Fruit fly (Drosophila melanogaster) whole organism, embryonic: ENCODE data around the gene Ir7g.

Source experiments
- CG11093 ChIP-seq: fragments of 200-800 bp; sonication (Bioruptor generic); IDR thresholded peaks from 3 replicates; pipeline ENCODE4 v1.3.6; 2022; ENCODE audit warnings: missing biosample characterization, missing genetic modification characterization
- CG12299 ChIP-seq: fragments of 200-800 bp; sonication (Bioruptor generic); optimal IDR thresholded peaks from 2 replicates; lab custom pipeline; 2018; ENCODE audit warnings: missing biosample characterization, mild to moderate bottlenecking, missing genetic modification characterization
- CG13287 ChIP-seq: fragments of 200-800 bp; sonication (Bioruptor generic); IDR thresholded peaks from 2 replicates; pipeline ENCODE4 v1.3.6; 2022; ENCODE audit warnings: missing biosample characterization, missing genetic modification characterization; ENCODE audit not compliant: partially characterized antibody
- CG15073 ChIP-seq: fragments of 200-800 bp; sonication (Bioruptor generic); optimal IDR thresholded peaks from 2 replicates; lab custom pipeline; 2016; ENCODE audit warnings: missing biosample characterization, missing genetic modification characterization
- CG1647 ChIP-seq: fragments of 200-800 bp; sonication (Bioruptor generic); optimal IDR thresholded peaks from 3 replicates; lab custom pipeline; 2016; ENCODE audit warnings: missing biosample characterization, missing genetic modification characterization
- CG17568 ChIP-seq: fragments of 200-800 bp; sonication (Bioruptor generic); optimal IDR thresholded peaks from 2 replicates; lab custom pipeline; 2018; ENCODE audit warnings: missing biosample characterization, mild to moderate bottlenecking, missing genetic modification characterization, moderate library complexity
- CG18599 ChIP-seq: fragments of 200-800 bp; sonication (Bioruptor generic); optimal IDR thresholded peaks from 3 replicates; lab custom pipeline; 2017; ENCODE audit warnings: missing biosample characterization, missing genetic modification characterization, mild to moderate bottlenecking, moderate library complexity, missing genetic modification reagents
- CG2199 ChIP-seq: fragments of 200-800 bp; sonication (Bioruptor generic); IDR thresholded peaks from 3 replicates; pipeline ENCODE4 v1.3.6; 2022; ENCODE audit warnings: missing biosample characterization, missing genetic modification characterization
- CG2678 ChIP-seq: fragments of 200-800 bp; sonication (Bioruptor generic); optimal IDR thresholded peaks from 3 replicates; lab custom pipeline; 2019; ENCODE audit warnings: missing biosample characterization, mild to moderate bottlenecking, missing genetic modification characterization, moderate library complexity
- CG2875 ChIP-seq: fragments of 200-800 bp; sonication (Bioruptor generic); optimal IDR thresholded peaks from 2 replicates; lab custom pipeline; 2017; ENCODE audit warnings: missing biosample characterization, mild to moderate bottlenecking, missing genetic modification characterization, missing genetic modification reagents
- CG31224 ChIP-seq: fragments of 200-800 bp; sonication (Bioruptor generic); IDR thresholded peaks from 2 replicates; pipeline ENCODE4 v1.3.6; 2022; ENCODE audit warnings: missing biosample characterization, missing genetic modification characterization
- CG31388 ChIP-seq: fragments of 200-800 bp; sonication (Bioruptor generic); optimal IDR thresholded peaks from 2 replicates; lab custom pipeline; 2016; ENCODE audit warnings: missing biosample characterization, missing genetic modification characterization
- CG4360 ChIP-seq: fragments of 200-800 bp; sonication (Bioruptor generic); IDR thresholded peaks from 2 replicates; pipeline ENCODE4 v1.3.6; 2022; ENCODE audit warnings: missing biosample characterization, missing genetic modification characterization
- CG5180 ChIP-seq: fragments of 200-800 bp; sonication (Bioruptor generic); optimal IDR thresholded peaks from 3 replicates; lab custom pipeline; 2017; ENCODE audit warnings: missing biosample characterization, missing genetic modification characterization, mild to moderate bottlenecking, moderate library complexity, missing genetic modification reagents
- CG7928 ChIP-seq: fragments of 200-800 bp; sonication (Bioruptor generic); optimal IDR thresholded peaks from 2 replicates; lab custom pipeline; 2017; ENCODE audit warnings: missing biosample characterization, mild to moderate bottlenecking, missing genetic modification characterization
- CG7963 ChIP-seq: fragments of 200-800 bp; sonication (Bioruptor generic); IDR thresholded peaks from 3 replicates; pipeline ENCODE4 v1.3.6; 2022; ENCODE audit warnings: missing biosample characterization, missing genetic modification characterization; ENCODE audit not compliant: partially characterized antibody
- CG8388 ChIP-seq: fragments of 200-800 bp; sonication (Bioruptor generic); optimal IDR thresholded peaks from 2 replicates; lab custom pipeline; 2019; ENCODE audit warnings: missing biosample characterization, mild to moderate bottlenecking, missing genetic modification characterization, moderate library complexity
- CG8765 ChIP-seq: fragments of 200-800 bp; sonication (Bioruptor generic); IDR thresholded peaks from 2 replicates; pipeline ENCODE4 v1.3.6; 2022; ENCODE audit warnings: missing biosample characterization, missing genetic modification characterization
- CG9727 ChIP-seq: fragments of 200-800 bp; sonication (Bioruptor generic); optimal IDR thresholded peaks from 3 replicates; lab custom pipeline; 2017; ENCODE audit warnings: missing biosample characterization, mild to moderate bottlenecking, missing genetic modification characterization
- Gsc ChIP-seq: fragments of 200-800 bp; sonication (Bioruptor generic); IDR thresholded peaks from 2 replicates; pipeline ENCODE4 v1.3.6; 2022; ENCODE audit warnings: missing biosample characterization, missing genetic modification characterization
- Gug ChIP-seq: fragments of 200-800 bp; sonication (Bioruptor generic); IDR thresholded peaks from 4 replicates; pipeline ENCODE4 v1.3.6; 2022; ENCODE audit warnings: missing biosample characterization, missing genetic modification characterization
- H2.0 ChIP-seq: fragments of 200-800 bp; sonication (Bioruptor generic); IDR thresholded peaks from 2 replicates; pipeline ENCODE4 v1.3.6; 2022; ENCODE audit warnings: missing biosample characterization, missing genetic modification characterization
- HLH54F ChIP-seq: fragments of 200-800 bp; sonication (Bioruptor generic); optimal IDR thresholded peaks from 3 replicates; lab custom pipeline; 2016; ENCODE audit warnings: missing biosample characterization, missing genetic modification characterization
- Hr3 ChIP-seq: fragments of 200-800 bp; sonication (Bioruptor generic); optimal IDR thresholded peaks from 3 replicates; lab custom pipeline; 2016; ENCODE audit warnings: missing biosample characterization, missing genetic modification characterization
- Lhr ChIP-seq: fragments of 200-800 bp; sonication (Bioruptor generic); optimal IDR thresholded peaks from 3 replicates; lab custom pipeline; 2017; ENCODE audit warnings: mild to moderate bottlenecking, missing biosample characterization, missing genetic modification reagents, missing genetic modification characterization
- Nf-YC ChIP-seq: fragments of 200-800 bp; optimal IDR thresholded peaks from 3 replicates; lab custom pipeline; 2019; ENCODE audit warnings: missing biosample characterization, mild to moderate bottlenecking, missing genetic modification characterization, moderate library complexity
- Six4 ChIP-seq: fragments of 200-800 bp; sonication (Bioruptor generic); optimal IDR thresholded peaks from 2 replicates; lab custom pipeline; 2016; ENCODE audit warnings: missing biosample characterization, missing genetic modification characterization
- Stat92E ChIP-seq, 3 experiments: fragments of >200 bp in 2 of 3; fragments of 200-800 bp in 1 of 3; sonication (Bioruptor generic) in 1 of 3; optimal IDR thresholded peaks; 2 replicates each; lab custom pipeline; 2017 to 2019; ENCODE audit warnings: missing biosample characterization in 3 of 3, missing genetic modification characterization in 3 of 3, mild to moderate bottlenecking in 1 of 3, moderate library complexity in 1 of 3
- TFAM ChIP-seq: fragments of 200-800 bp; sonication (Bioruptor generic); optimal IDR thresholded peaks from 2 replicates; lab custom pipeline; 2017; ENCODE audit warnings: missing biosample characterization, missing genetic modification characterization, inconsistent platforms
- Xbp1 ChIP-seq: fragments of 200-800 bp; sonication (Bioruptor generic); optimal IDR thresholded peaks from 3 replicates; lab custom pipeline; 2016; ENCODE audit warnings: missing biosample characterization, mild to moderate bottlenecking, missing genetic modification characterization
- ap ChIP-seq: fragments of 200-800 bp; sonication (Bioruptor generic); IDR thresholded peaks from 2 replicates; pipeline ENCODE4 v1.3.6; 2022; ENCODE audit warnings: missing biosample characterization, missing genetic modification characterization
- dan ChIP-seq: fragments of 200-800 bp; sonication (Bioruptor generic); IDR thresholded peaks from 2 replicates; pipeline ENCODE4 v1.3.6; 2022; ENCODE audit warnings: missing biosample characterization, missing genetic modification characterization
- fd3F ChIP-seq: fragments of 200-800 bp; sonication (Bioruptor generic); optimal IDR thresholded peaks from 2 replicates; lab custom pipeline; 2018; ENCODE audit warnings: missing biosample characterization, mild to moderate bottlenecking, missing genetic modification characterization, moderate library complexity
- inv ChIP-seq: fragments of 200-800 bp; sonication (Bioruptor generic); IDR thresholded peaks from 2 replicates; pipeline ENCODE4 v1.3.6; 2022; ENCODE audit warnings: missing biosample characterization, missing genetic modification characterization; ENCODE audit not compliant: partially characterized antibody
- jumu ChIP-seq: fragments of 200-800 bp; sonication (Bioruptor generic); optimal IDR thresholded peaks from 3 replicates; lab custom pipeline; 2016; ENCODE audit warnings: missing biosample characterization, missing genetic modification characterization
- kah ChIP-seq: fragments of 200-800 bp; sonication (Bioruptor generic); optimal IDR thresholded peaks from 2 replicates; lab custom pipeline; 2018; ENCODE audit warnings: missing biosample characterization, mild to moderate bottlenecking, missing genetic modification characterization
- klu ChIP-seq: fragments of 200-800 bp; sonication (Bioruptor generic); IDR thresholded peaks from 2 replicates; pipeline ENCODE4 v1.3.6; 2022; ENCODE audit warnings: missing biosample characterization, missing genetic modification characterization
- luna ChIP-seq: fragments of 200-800 bp; sonication (Bioruptor generic); optimal IDR thresholded peaks from 2 replicates; lab custom pipeline; 2016; ENCODE audit warnings: missing biosample characterization, missing genetic modification characterization
- pb ChIP-seq: fragments of 200-800 bp; sonication (Bioruptor generic); optimal IDR thresholded peaks from 3 replicates; lab custom pipeline; 2016; ENCODE audit warnings: missing biosample characterization, missing genetic modification characterization
- pho ChIP-seq: fragments of 200-800 bp; sonication (Bioruptor generic); optimal IDR thresholded peaks from 2 replicates; lab custom pipeline; 2016; ENCODE audit warnings: missing biosample characterization, missing genetic modification characterization
- ranshi ChIP-seq: fragments of 200-800 bp; sonication (Bioruptor generic); IDR thresholded peaks from 2 replicates; pipeline ENCODE4 v1.3.6; 2022; ENCODE audit warnings: missing biosample characterization, missing genetic modification characterization
- sc ChIP-seq, 3 experiments: fragments of >200 bp in 2 of 3; fragments of 200-800 bp in 1 of 3; sonication (Bioruptor generic) in 1 of 3; optimal IDR thresholded peaks; 2 replicates in 2 of 3; 3 replicates in 1 of 3; lab custom pipeline; 2017; ENCODE audit warnings: mild to moderate bottlenecking in 1 of 3, missing biosample characterization in 1 of 3, missing genetic modification characterization in 1 of 3, missing genetic modification reagents in 1 of 3
- sd ChIP-seq: fragments of 200-800 bp; sonication (Bioruptor generic); optimal IDR thresholded peaks from 3 replicates; lab custom pipeline; 2018; ENCODE audit warnings: missing biosample characterization, mild to moderate bottlenecking, missing genetic modification characterization, moderate library complexity
- shn ChIP-seq: fragments of 200-800 bp; sonication (Bioruptor generic); optimal IDR thresholded peaks from 3 replicates; lab custom pipeline; 2016; ENCODE audit warnings: missing biosample characterization, missing genetic modification characterization
- tna ChIP-seq: fragments of 200-800 bp; sonication (Bioruptor generic); IDR thresholded peaks from 2 replicates; pipeline ENCODE4 v1.3.6; 2022; ENCODE audit warnings: missing biosample characterization, missing genetic modification characterization; ENCODE audit not compliant: partially characterized antibody
- vfl ChIP-seq: fragments of 200-800 bp; sonication (Bioruptor generic); optimal IDR thresholded peaks from 2 replicates; lab custom pipeline; 2016; ENCODE audit warnings: missing biosample characterization, missing genetic modification characterization
- z ChIP-seq: fragments of 200-800 bp; sonication (Bioruptor generic); IDR thresholded peaks from 3 replicates; pipeline ENCODE4 v1.3.6; 2022; ENCODE audit warnings: missing biosample characterization, missing genetic modification characterization

The Ir7g gene

dm6 chrX:7908239-7909068 lies 24.0 kb downstream of the Ir7g start, which contains the start of the genes dpr14 and spidey (continued):
- TF ChIP-seq tna (GFP tag; lab: Robert Waterston, UW) = no peak
- TF ChIP-seq z (GFP tag; lab: Robert Waterston, UW) = no peak
- TF ChIP-seq CG8765 (GFP tag; lab: Robert Waterston, UW) = peak; percentile 71
- TF ChIP-seq Hr3 = peak; percentile 87
- TF ChIP-seq klu = peak; percentile 77
- no peak for TF ChIP-seq sc (optimal IDR thresholded peaks at IDR 0.05; lab: Kevin White, UChicago)
- peak; percentile 67 for TF ChIP-seq sc (GFP tag; optimal IDR thresholded peaks at IDR 0.05; lab: Kevin White, UChicago)
- peak; percentile 80 for TF ChIP-seq CG31224
- TF ChIP-seq CG13287 (GFP tag; lab: Robert Waterston, UW) = 0 out of 2 replicates have a peak, but pooled peaks have one; percentile 32
- TF ChIP-seq CG31388 (GFP tag; lab: Kevin White, UChicago) = peak; percentile 48
- peak; percentile 74 for TF ChIP-seq CG5180 (GFP tag; lab: Kevin White, UChicago)
- TF ChIP-seq Xbp1 (GFP tag; lab: Kevin White, UChicago) = peak; percentile 90
- peak; percentile 100 for TF ChIP-seq CG8388 (GFP tag; lab: Kevin White, UChicago)
- peak; percentile 50 for TF ChIP-seq TFAM (GFP tag; lab: Kevin White, UChicago)
- TF ChIP-seq ap (GFP tag; lab: Robert Waterston, UW) = peak; percentile 68
- TF ChIP-seq CG17568 (GFP tag; lab: Kevin White, UChicago) = peak; percentile 80
- peak; percentile 62; the same call in 1 of the 3 replicates for TF ChIP-seq CG2199 (GFP tag; lab: Robert Waterston, UW)
- peak; percentile 88 for TF ChIP-seq CG9727
- peak; percentile 88 for TF ChIP-seq CG12299
- TF ChIP-seq Gug (GFP tag; lab: Robert Waterston, UW) = peak; percentile 88
- TF ChIP-seq Nf-YC (tag; lab: Kevin White, UChicago) = peak; percentile 86
- TF ChIP-seq CG1647 (GFP tag; lab: Kevin White, UChicago) = peak; percentile 81
- peak; percentile 22 for TF ChIP-seq pb (GFP tag; lab: Kevin White, UChicago)
- TF ChIP-seq sd (tag; lab: Kevin White, UChicago) = peak; percentile 80
- peak; percentile 41; the same call in 1 of the 2 replicates for TF ChIP-seq dan (GFP tag; lab: Robert Waterston, UW)
- peak; percentile 80 for TF ChIP-seq vfl (GFP tag; lab: Kevin White, UChicago)
- TF ChIP-seq jumu = peak; percentile 81
- TF ChIP-seq Lhr = peak; percentile 57
- peak; percentile 92 for TF ChIP-seq HLH54F (GFP tag; lab: Kevin White, UChicago)
- peak; percentile 69 for TF ChIP-seq kah
- peak; percentile 89 for TF ChIP-seq CG11093 (GFP tag; lab: Robert Waterston, UW)
- peak; percentile 56 for TF ChIP-seq luna (GFP tag; lab: Kevin White, UChicago)
- TF ChIP-seq CG15073 = peak; percentile 59
- peak; percentile 88 for TF ChIP-seq ranshi (GFP tag; lab: Robert Waterston, UW)
- TF ChIP-seq CG2678 (tag; lab: Kevin White, UChicago) = peak; percentile 96
- TF ChIP-seq Gsc (GFP tag; lab: Robert Waterston, UW) = peak; percentile 62
- peak; percentile 97 for TF ChIP-seq CG18599 (GFP tag; lab: Kevin White, UChicago)
- TF ChIP-seq H2.0 (GFP tag; lab: Robert Waterston, UW) = peak; percentile 90
- TF ChIP-seq Stat92E (GFP tag; optimal IDR thresholded peaks at IDR 0.05; lab: Kevin White, UChicago) = no peak
- TF ChIP-seq CG7963 = 0 out of 3 replicates have a peak, but pooled peaks have one; percentile 8
- peak; percentile 84 for TF ChIP-seq fd3F (GFP tag; lab: Kevin White, UChicago)
- peak; percentile 86 for TF ChIP-seq CG2875 (GFP tag; lab: Kevin White, UChicago)
- TF ChIP-seq pho = peak; percentile 86
- peak; percentile 85 for TF ChIP-seq shn (GFP tag; lab: Kevin White, UChicago)
- peak; percentile 78 for TF ChIP-seq Six4 (GFP tag; lab: Kevin White, UChicago)
- TF ChIP-seq inv (GFP tag; lab: Robert Waterston, UW) = 0 out of 2 replicates have a peak, but pooled peaks have one; percentile 21
- peak; percentile 42 for TF ChIP-seq CG4360 (GFP tag; lab: Robert Waterston, UW)
- peak; percentile 55 for TF ChIP-seq CG7928 (GFP tag; lab: Kevin White, UChicago)
